Worm (Caenorhabditis elegans) whole organism, L4 larva: ENCODE data around the gene C50E3.13.

Experiments
- F37D6.2 ChIP-seq: sonication (generic microtip); optimal IDR thresholded peaks from 2 replicates; lab custom pipeline; 2016; ENCODE audit warnings: mild to moderate bottlenecking, missing genetic modification characterization, missing compliant biosample characterization
- R02D3.7 ChIP-seq: fragments of 150-350 bp; sonication (generic microtip); optimal IDR thresholded peaks from 3 replicates; lab custom pipeline; 2014; ENCODE audit warnings: missing biosample characterization, missing genetic modification characterization
- T20F7.1 ChIP-seq: fragments of 200-800 bp; sonication (Bioruptor generic); optimal IDR thresholded peaks from 2 replicates; lab custom pipeline; 2018; ENCODE audit warnings: mild to moderate bottlenecking, missing genetic modification characterization, missing compliant biosample characterization
- Y105C5A.15 ChIP-seq: fragments of 200-800 bp; sonication (Bioruptor generic); IDR thresholded peaks from 2 replicates; pipeline ENCODE4 v1.3.6; 2022; ENCODE audit warnings: missing genetic modification characterization, missing compliant biosample characterization
- Y48G9A.11 ChIP-seq: fragments of 200-800 bp; sonication (Bioruptor generic); IDR thresholded peaks from 2 replicates; pipeline ENCODE4 v1.3.6; 2022; ENCODE audit warnings: missing genetic modification reagents, missing genetic modification characterization, missing compliant biosample characterization
- ZK337.2 ChIP-seq: fragments of 200-800 bp; sonication (Bioruptor generic); IDR thresholded peaks from 2 replicates; pipeline ENCODE4 v1.3.6; 2022; ENCODE audit warnings: missing genetic modification reagents, missing genetic modification characterization, missing compliant biosample characterization
- aha-1 ChIP-seq: fragments of 150-350 bp; peaks from one replicate; lab custom pipeline; 2014; ENCODE audit warnings: missing biosample characterization, missing genetic modification characterization
- daf-16 ChIP-seq, 3 experiments: sonication (generic microtip); optimal IDR thresholded peaks; 2 replicates each; lab custom pipeline; 2016 to 2017; ENCODE audit warnings: missing genetic modification characterization in 3 of 3, missing genetic modification reagents in 3 of 3, mild to moderate bottlenecking in 2 of 3, missing compliant biosample characterization in 2 of 3, missing biosample characterization in 1 of 3, moderate library complexity in 1 of 3
- dmd-6 ChIP-seq: fragments of 200-800 bp; sonication (Bioruptor generic); IDR thresholded peaks from 2 replicates; pipeline ENCODE4 v1.3.6; 2022; ENCODE audit warnings: missing genetic modification reagents, missing genetic modification characterization, missing compliant biosample characterization
- dmd-9 ChIP-seq: fragments of 200-800 bp; sonication (Bioruptor generic); IDR thresholded peaks from 2 replicates; pipeline ENCODE4 v1.3.6; 2022; ENCODE audit warnings: missing genetic modification reagents, missing genetic modification characterization, missing compliant biosample characterization
- fos-1 ChIP-seq: fragments of 150-350 bp; optimal IDR thresholded peaks from 2 replicates; lab custom pipeline; 2014; ENCODE audit warnings: missing biosample characterization, missing genetic modification characterization
- gei-8 ChIP-seq: fragments of 200-800 bp; sonication (Bioruptor generic); optimal IDR thresholded peaks from 2 replicates; lab custom pipeline; 2018; ENCODE audit warnings: mild to moderate bottlenecking, missing genetic modification characterization, missing compliant biosample characterization
- hlh-11 ChIP-seq: fragments of 200-800 bp; sonication (Bioruptor generic); optimal IDR thresholded peaks from 2 replicates; lab custom pipeline; 2018; ENCODE audit warnings: mild to moderate bottlenecking, missing genetic modification characterization, missing compliant biosample characterization
- lin-13 ChIP-seq: fragments of 150-350 bp; optimal IDR thresholded peaks from 2 replicates; lab custom pipeline; 2014; ENCODE audit warnings: missing biosample characterization, missing genetic modification reagents, missing genetic modification characterization
- lin-15B ChIP-seq: fragments of 150-350 bp; sonication (generic microtip); optimal IDR thresholded peaks from 3 replicates; lab custom pipeline; 2014; ENCODE audit warnings: missing biosample characterization, missing genetic modification characterization
- mxl-2 ChIP-seq: fragments of 200-800 bp; sonication (Bioruptor generic); conservative IDR thresholded peaks from 2 replicates; pipeline ENCODE4 v1.3.6; 2022; ENCODE audit warnings: missing genetic modification reagents, missing genetic modification characterization, missing compliant biosample characterization
- nhr-111 ChIP-seq: fragments of 200-800 bp; sonication (Bioruptor generic); optimal IDR thresholded peaks from 2 replicates; lab custom pipeline; 2018; ENCODE audit warnings: mild to moderate bottlenecking, missing genetic modification characterization, missing compliant biosample characterization
- nhr-25 ChIP-seq: sonication (generic microtip); optimal IDR thresholded peaks from 2 replicates; lab custom pipeline; 2017; ENCODE audit warnings: missing genetic modification characterization, mild to moderate bottlenecking, missing compliant biosample characterization, antibody characterized with exemption, moderate library complexity, borderline replicate concordance; ENCODE audit not compliant: insufficient read depth
- nhr-28 ChIP-seq: fragments of 150-350 bp; optimal IDR thresholded peaks from 2 replicates; lab custom pipeline; 2014; ENCODE audit warnings: missing biosample characterization, missing genetic modification characterization
- nhr-42 ChIP-seq: fragments of 200-800 bp; sonication (Bioruptor generic); IDR thresholded peaks from 2 replicates; pipeline ENCODE4 v1.3.6; 2022; ENCODE audit warnings: missing genetic modification characterization, missing compliant biosample characterization
- nhr-77 ChIP-seq: fragments of 150-350 bp; optimal IDR thresholded peaks from 2 replicates; lab custom pipeline; 2014; ENCODE audit warnings: missing biosample characterization, missing genetic modification characterization
- pha-4 ChIP-seq, 2 experiments: fragments of 150-350 bp in 1 of 2; fragments of 200-800 bp in 1 of 2; sonication (Bioruptor generic) in 1 of 2; IDR thresholded peaks in 1 of 2; optimal IDR thresholded peaks in 1 of 2; 2 replicates each; pipeline versions ENCODE4 v1.3.6 to Lab custom; 2014 to 2022; ENCODE audit warnings: missing genetic modification characterization in 2 of 2, missing genetic modification reagents in 2 of 2, missing biosample characterization in 1 of 2, missing compliant biosample characterization in 1 of 2
- pqm-1 ChIP-seq: sonication (generic microtip); optimal IDR thresholded peaks from 2 replicates; lab custom pipeline; 2017; ENCODE audit warnings: missing biosample characterization, missing genetic modification characterization
- rbr-2 ChIP-seq: sonication (generic microtip); optimal IDR thresholded peaks from 2 replicates; lab custom pipeline; 2016; ENCODE audit warnings: missing genotype, missing genetic modification characterization, missing compliant biosample characterization
- sdz-12 ChIP-seq: fragments of 200-800 bp; sonication (Bioruptor generic); optimal IDR thresholded peaks from 2 replicates; lab custom pipeline; 2018; ENCODE audit warnings: mild to moderate bottlenecking, missing genetic modification characterization, missing compliant biosample characterization
- set-16 ChIP-seq: fragments of 200-800 bp; sonication (Bioruptor generic); IDR thresholded peaks from 2 replicates; pipeline ENCODE4 v1.3.6; 2022; ENCODE audit warnings: missing genetic modification reagents, missing genetic modification characterization, missing compliant biosample characterization
- skn-1 ChIP-seq: fragments of 150-350 bp; optimal IDR thresholded peaks from 2 replicates; lab custom pipeline; 2014; ENCODE audit warnings: missing biosample characterization, missing genetic modification characterization
- spr-3 ChIP-seq: fragments of 200-800 bp; sonication (Bioruptor generic); optimal IDR thresholded peaks from 2 replicates; lab custom pipeline; 2018; ENCODE audit warnings: mild to moderate bottlenecking, missing genetic modification characterization, missing compliant biosample characterization
- tra-1 ChIP-seq: fragments of 200-800 bp; sonication (Bioruptor generic); IDR thresholded peaks from 2 replicates; pipeline ENCODE4 v1.3.6; 2022; ENCODE audit warnings: missing genetic modification reagents, missing genetic modification characterization, missing compliant biosample characterization
- unc-130 ChIP-seq: sonication (generic microtip); optimal IDR thresholded peaks from 2 replicates; lab custom pipeline; 2016; ENCODE audit warnings: missing genetic modification reagents, missing genetic modification characterization, missing compliant biosample characterization
- vab-7 ChIP-seq: fragments of 200-800 bp; sonication (Bioruptor generic); IDR thresholded peaks from 2 replicates; pipeline ENCODE4 v1.3.6; 2022; ENCODE audit warnings: missing genetic modification reagents, missing genetic modification characterization, missing compliant biosample characterization
- zip-2 ChIP-seq: fragments of 150-350 bp; optimal IDR thresholded peaks from 2 replicates; lab custom pipeline; 2014; ENCODE audit warnings: missing biosample characterization, missing genetic modification characterization
- ztf-7 ChIP-seq: fragments of 150-350 bp; optimal IDR thresholded peaks from 2 replicates; lab custom pipeline; 2014; ENCODE audit warnings: missing biosample characterization, missing genetic modification characterization

C50E3.13 gene

DNA sequence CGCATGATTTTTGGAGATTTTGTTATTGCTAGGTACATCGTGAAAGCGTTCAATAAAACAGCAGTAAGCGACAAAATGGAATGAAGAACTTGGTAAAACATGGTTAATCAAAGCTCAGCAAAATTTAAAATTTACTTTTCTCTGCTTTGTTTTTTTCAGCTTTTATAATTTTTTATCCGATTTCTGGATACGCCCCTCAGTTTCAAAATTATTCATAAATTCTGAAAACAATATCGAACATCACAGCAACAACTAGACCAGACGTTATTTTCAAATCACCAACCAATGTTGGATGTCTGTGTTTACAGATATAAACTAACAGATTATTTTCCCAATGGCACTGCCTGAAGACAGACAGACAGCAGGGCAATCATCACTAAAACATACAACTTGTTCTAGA is 10.6 kb upstream of the C50E3.13 start, which contains the start of gene srd-31:
TSS of gene srd-31 (minus strand) at position 101 of the 400 bp plus-strand sequence.
- TF ChIP-seq R02D3.7, result no peak
- no peak for TF ChIP-seq dmd-9 (GFP tag; lab: Robert Waterston, UW)
- TF ChIP-seq set-16, result no peak
- no peak for TF ChIP-seq T20F7.1
- no peak for TF ChIP-seq pqm-1 (tag; lab: Kevin White, UChicago)
- TF ChIP-seq F37D6.2 (tag; lab: Kevin White, UChicago), result no peak
- no peak for TF ChIP-seq vab-7 (GFP tag; lab: Robert Waterston, UW)
- TF ChIP-seq nhr-111 (GFP tag; lab: Kevin White, UChicago), result no peak
- no peak for TF ChIP-seq dmd-6 (GFP tag; lab: Robert Waterston, UW)
- TF ChIP-seq hlh-11 (tag; lab: Kevin White, UChicago), result no peak
- TF ChIP-seq ZK337.2 (GFP tag; lab: Robert Waterston, UW), result no peak
- no peak for TF ChIP-seq gei-8

DNA sequence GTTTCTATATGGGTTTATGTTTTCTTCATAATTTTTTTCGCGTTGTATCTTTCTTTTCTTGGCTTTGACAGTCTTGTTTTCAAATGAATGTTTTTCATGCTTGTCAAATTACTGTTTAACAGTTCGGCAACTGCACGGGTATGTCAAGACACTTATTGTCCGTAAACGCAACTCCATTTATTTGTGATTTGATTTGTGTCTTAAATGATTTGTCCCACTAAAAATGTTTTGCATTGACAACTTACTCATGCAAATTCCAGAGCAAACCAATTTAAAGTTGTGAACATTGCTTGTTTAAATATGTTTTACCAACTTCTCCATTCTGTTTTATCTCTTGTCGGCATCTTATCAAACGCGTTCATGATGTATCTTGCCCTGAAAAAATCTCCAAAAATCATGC is 7.7 kb upstream of the C50E3.13 start, which contains the start of gene srd-25:
TSS of gene srd-25 (plus strand) at position 301 of the 400 bp plus-strand sequence.
- TF ChIP-seq aha-1 (tag; lab: Kevin White, UChicago), result peak; percentile 6
- TF ChIP-seq rbr-2 (tag; lab: Kevin White, UChicago), result no peak

DNA sequence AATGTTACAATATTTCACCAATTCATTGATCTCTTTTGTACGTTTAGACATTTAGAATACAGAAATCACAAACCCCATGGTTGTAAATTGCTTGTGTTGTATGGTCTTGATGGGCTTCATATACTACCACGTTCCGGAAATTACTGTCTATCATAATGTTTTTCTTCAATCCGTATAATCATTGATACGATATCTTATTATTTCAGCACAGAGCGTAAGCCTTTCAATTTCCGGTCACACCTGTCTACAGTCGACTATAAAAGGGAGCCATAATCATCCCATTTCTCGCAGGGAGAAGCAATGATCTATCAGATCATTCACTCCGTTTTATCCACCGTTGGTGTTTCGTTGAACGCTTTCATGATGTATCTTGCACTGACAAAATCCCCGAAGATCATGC is 5.5 kb upstream of the C50E3.13 start, which contains the start of gene srd-30:
TSS of gene srd-30 (plus strand) at position 301 of the 400 bp plus-strand sequence.
- TF ChIP-seq vab-7 (GFP tag; lab: Robert Waterston, UW) (no peak), skn-1 (tag; lab: Kevin White, UChicago) (no peak), fos-1 (tag; lab: Kevin White, UChicago) (no peak), tra-1 (GFP tag; lab: Robert Waterston, UW) (no peak), mxl-2 (no peak), Y105C5A.15 (GFP tag; lab: Robert Waterston, UW) (no peak), nhr-42 (GFP tag; lab: Robert Waterston, UW) (no peak), unc-130 (GFP tag; lab: Kevin White, UChicago) (no peak)

DNA sequence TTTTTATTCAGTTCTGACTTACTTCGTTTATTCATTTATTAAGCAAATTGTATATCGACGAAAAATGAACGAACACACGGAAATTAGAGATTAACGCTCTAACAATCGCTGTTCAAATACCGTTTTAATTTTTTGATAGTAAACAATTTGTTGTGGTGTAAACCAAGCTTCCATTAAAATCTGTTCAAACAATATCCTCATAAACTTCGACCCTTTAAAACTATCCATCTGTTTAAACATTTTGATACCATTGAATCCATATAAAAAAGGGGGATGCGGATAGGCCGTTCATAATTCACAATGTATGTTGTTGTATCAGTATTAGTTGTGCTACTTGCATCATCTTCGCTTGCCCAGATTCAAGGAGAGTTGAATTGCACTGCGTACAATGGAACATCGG is 2.5 kb upstream of the C50E3.13 start, which contains the start of gene F07C4.6:
TSS of gene F07C4.6 (plus strand) at position 301 of the 400 bp plus-strand sequence.
- TF ChIP-seq hlh-11 (tag; lab: Kevin White, UChicago) (no peak), ztf-7 (tag; lab: Kevin White, UChicago) (no peak), zip-2 (no peak), nhr-25 (tag; lab: Kevin White, UChicago) (no peak), nhr-28 (tag; lab: Kevin White, UChicago) (no peak), dmd-9 (GFP tag; lab: Robert Waterston, UW) (no peak), sdz-12 (no peak), lin-13 (GFP tag; lab: Kevin White, UChicago) (no peak), nhr-111 (GFP tag; lab: Kevin White, UChicago) (no peak), T20F7.1 (no peak), lin-15B (tag; lab: Kevin White, UChicago) (no peak), Y48G9A.11 (GFP tag; lab: Robert Waterston, UW) (no peak), nhr-77 (no peak), F37D6.2 (tag; lab: Kevin White, UChicago) (no peak), daf-16 (GFP tag; optimal IDR thresholded peaks at IDR 0.05; lab: Kevin White, UChicago) (no peak), daf-16 (tag; optimal IDR thresholded peaks at IDR 0.05; lab: Kevin White, UChicago) (no peak), spr-3 (GFP tag; lab: Kevin White, UChicago) (no peak), pha-4 (GFP tag; IDR thresholded peaks at IDR 0.05; lab: Robert Waterston, UW) (no peak), pha-4 (tag; optimal IDR thresholded peaks at IDR 0.05; lab: Kevin White, UChicago) (no peak)
- TF ChIP-seq, all 104 proteins: peak for 0
